Fruit fly (Drosophila melanogaster): Measurements from ENCODE around the gene CG42831.

CG42831 gene

dm6 chr3L:10783015-10783675, 31.5 kb upstream of the CG42831 start (continued):
- TF ChIP-seq CG30403 (GFP tag; optimal IDR thresholded peaks at IDR 0.05), result peak; percentile 62
- peak; percentile 54 for TF ChIP-seq Lhr (GFP tag; optimal IDR thresholded peaks at IDR 0.05)
- peak; percentile 78 for TF ChIP-seq zfh1 (GFP tag; IDR thresholded peaks at IDR 0.05)
- TF ChIP-seq hbn (GFP tag; IDR thresholded peaks at IDR 0.05; ENCODE audit: partially characterized antibody), result no peak
- no peak for TF ChIP-seq CG10274 (GFP tag; optimal IDR thresholded peaks at IDR 0.05)
- TF ChIP-seq CG11723 (GFP tag; optimal IDR thresholded peaks at IDR 0.05), result peak; percentile 40
- TF ChIP-seq p53 (GFP tag; optimal IDR thresholded peaks at IDR 0.05), result no peak
- peak; percentile 62 for TF ChIP-seq CG6813 (GFP tag; optimal IDR thresholded peaks at IDR 0.05)
- peak; percentile 74 for TF ChIP-seq CG6254 (GFP tag; optimal IDR thresholded peaks at IDR 0.05)
- TF ChIP-seq stc (GFP tag; IDR thresholded peaks at IDR 0.05), result 0 out of 2 replicates have a peak, but pooled peaks have one; percentile 6
- peak; percentile 57 for TF ChIP-seq CG14667 (GFP tag; IDR thresholded peaks at IDR 0.05)
- TF ChIP-seq odd (GFP tag; optimal IDR thresholded peaks at IDR 0.05), result peak; percentile 27
- no peak for TF ChIP-seq fd102C (GFP tag; optimal IDR thresholded peaks at IDR 0.05)
- peak; percentile 39 for TF ChIP-seq CG12659 (GFP tag; optimal IDR thresholded peaks at IDR 0.05)
- TF ChIP-seq CG7357 (GFP tag; IDR thresholded peaks at IDR 0.05), result peak; percentile 10; the same call in 1 of the 3 replicates
- no peak for TF ChIP-seq CG13123 (GFP tag; optimal IDR thresholded peaks at IDR 0.05)
- TF ChIP-seq sc (optimal IDR thresholded peaks at IDR 0.05), result no peak
- TF ChIP-seq sc (GFP tag; optimal IDR thresholded peaks at IDR 0.05), result peak; percentile 66
- no peak for TF ChIP-seq dimm (GFP tag; IDR thresholded peaks at IDR 0.05)
- no peak for TF ChIP-seq ftz-f1 (GFP tag; optimal IDR thresholded peaks at IDR 0.05)
- peak; percentile 93 for TF ChIP-seq CG14710 (tag; optimal IDR thresholded peaks at IDR 0.05)
- TF ChIP-seq Mad (GFP tag; optimal IDR thresholded peaks at IDR 0.05), result no peak
- TF ChIP-seq exex (tag; optimal IDR thresholded peaks at IDR 0.05), result no peak
- peak; percentile 74 for TF ChIP-seq Oli (tag; optimal IDR thresholded peaks at IDR 0.05)
- TF ChIP-seq Chrac-16 (GFP tag; optimal IDR thresholded peaks at IDR 0.05), result peak; percentile 57
- TF ChIP-seq CG4854 (GFP tag; optimal IDR thresholded peaks at IDR 0.05), result peak; percentile 7
- no peak for TF ChIP-seq inv (GFP tag; IDR thresholded peaks at IDR 0.05; ENCODE audit: partially characterized antibody)
- no peak for TF ChIP-seq dati (GFP tag; IDR thresholded peaks at IDR 0.05)
- no peak for TF ChIP-seq insv (GFP tag; optimal IDR thresholded peaks at IDR 0.05)
- peak; percentile 29 for TF ChIP-seq CG18599 (GFP tag; optimal IDR thresholded peaks at IDR 0.05)
- TF ChIP-seq YL-1 (GFP tag; optimal IDR thresholded peaks at IDR 0.05), result no peak
- TF ChIP-seq sima (GFP tag; optimal IDR thresholded peaks at IDR 0.05), result no peak
- TF ChIP-seq CG17829 (tag; optimal IDR thresholded peaks at IDR 0.05), result peak; percentile 92
- no peak for TF ChIP-seq Opbp (GFP tag; IDR thresholded peaks at IDR 0.05; ENCODE audit: partially characterized antibody)
- no peak for TF ChIP-seq CG17186 (GFP tag; optimal IDR thresholded peaks at IDR 0.05)
- TF ChIP-seq pum (GFP tag; optimal IDR thresholded peaks at IDR 0.05), result peak; percentile 13
- peak; percentile 36; the same call in 1 of the 2 replicates for TF ChIP-seq esg (GFP tag; conservative IDR thresholded peaks at IDR 0.05)
- TF ChIP-seq hkb (optimal IDR thresholded peaks at IDR 0.05), result no peak
- peak; percentile 58; the same call in 1 of the 2 replicates for TF ChIP-seq hkb (GFP tag; IDR thresholded peaks at IDR 0.05)
- TF ChIP-seq schlank (tag; optimal IDR thresholded peaks at IDR 0.05), result no peak
- TF ChIP-seq slp2 (GFP tag; optimal IDR thresholded peaks at IDR 0.05), result no peak
- TF ChIP-seq CG17361 (GFP tag; IDR thresholded peaks at IDR 0.05), result peak; percentile 88
- no peak for TF ChIP-seq z (GFP tag; IDR thresholded peaks at IDR 0.05)
- TF ChIP-seq btn (GFP tag; optimal IDR thresholded peaks at IDR 0.05), result no peak
- no peak for TF ChIP-seq slou (GFP tag; optimal IDR thresholded peaks at IDR 0.05)
- TF ChIP-seq pros (GFP tag; optimal IDR thresholded peaks at IDR 0.05), result no peak
- TF ChIP-seq mirr (GFP tag; optimal IDR thresholded peaks at IDR 0.05), result no peak
- peak; percentile 49; the same call in 1 of the 2 replicates for TF ChIP-seq ranshi (GFP tag; IDR thresholded peaks at IDR 0.05)
- TF ChIP-seq Ssrp (tag; optimal IDR thresholded peaks at IDR 0.05), result peak; percentile 86
- no peak for TF ChIP-seq C15 (GFP tag; IDR thresholded peaks at IDR 0.05)

Measured in whole organism, embryonic.